Fruit fly (Drosophila melanogaster): ENCODE measurements around the gene tctn.
A peak's percentile ranks its signal among the peaks of the same experiment; 100 is the strongest.

The tctn gene

dm6 chr2L:6084694-6085093 lies 45.8 kb downstream of the tctn start (continued):
- TF ChIP-seq Six4 (GFP tag; optimal IDR thresholded peaks at IDR 0.05) = no peak
- TF ChIP-seq Poxn (GFP tag; IDR thresholded peaks at IDR 0.05) = no peak
- peak; percentile 9 for TF ChIP-seq CG10543 (GFP tag; optimal IDR thresholded peaks at IDR 0.05)
- TF ChIP-seq MTF-1 (GFP tag; optimal IDR thresholded peaks at IDR 0.05; ENCODE audit: borderline replicate concordance) = peak; percentile 38
- no peak for TF ChIP-seq chif (GFP tag; optimal IDR thresholded peaks at IDR 0.05)
- no peak for TF ChIP-seq jumu (GFP tag; optimal IDR thresholded peaks at IDR 0.05)
- no peak for TF ChIP-seq nom (GFP tag; optimal IDR thresholded peaks at IDR 0.05)
- no peak for TF ChIP-seq CG3065 (GFP tag; optimal IDR thresholded peaks at IDR 0.05)
- TF ChIP-seq CG32767 (GFP tag; IDR thresholded peaks at IDR 0.05) = no peak
- TF ChIP-seq Dp (GFP tag; optimal IDR thresholded peaks at IDR 0.05) = no peak
- TF ChIP-seq Stat92E (GFP tag; optimal IDR thresholded peaks at IDR 0.05) = no peak
- TF ChIP-seq sens (GFP tag) = no peak
- peak; percentile 51; the same call in 1 of the 2 replicates for TF ChIP-seq GATAe (GFP tag; conservative IDR thresholded peaks at IDR 0.05)
- no peak for TF ChIP-seq Sry-δ (GFP tag; optimal IDR thresholded peaks at IDR 0.05)
- TF ChIP-seq pfk (GFP tag; optimal IDR thresholded peaks at IDR 0.05) = no peak
- no peak for TF ChIP-seq nmo (GFP tag; optimal IDR thresholded peaks at IDR 0.05)
- no peak for TF ChIP-seq sens-2 (GFP tag; IDR thresholded peaks at IDR 0.05)
- no peak for TF ChIP-seq CG12942 (GFP tag; optimal IDR thresholded peaks at IDR 0.05)
- peak; percentile 53 for TF ChIP-seq sd (tag; optimal IDR thresholded peaks at IDR 0.05)
- TF ChIP-seq Blimp-1 (GFP tag; optimal IDR thresholded peaks at IDR 0.05) = no peak
- peak; percentile 19 for TF ChIP-seq CG18599 (GFP tag; optimal IDR thresholded peaks at IDR 0.05)
- no peak for TF ChIP-seq pita (GFP tag; optimal IDR thresholded peaks at IDR 0.05)

dm6 chr2L:6082936-6083627 lies 47.4 kb downstream of the tctn start:
- TF ChIP-seq CG6791 (GFP tag; IDR thresholded peaks at IDR 0.05; ENCODE audit: partially characterized antibody) (0 out of 3 replicates have a peak, but pooled peaks have one; percentile 13), CG7556 (GFP tag; optimal IDR thresholded peaks at IDR 0.05) (peak; percentile 5), wek (GFP tag; optimal IDR thresholded peaks at IDR 0.05) (peak; percentile 50), ci (GFP tag; IDR thresholded peaks at IDR 0.05) (peak; percentile 31; the same call in 1 of the 3 replicates), CG31388 (GFP tag; optimal IDR thresholded peaks at IDR 0.05) (no peak), gsb-n (tag; optimal IDR thresholded peaks at IDR 0.05) (peak; percentile 1), CG2678 (tag; optimal IDR thresholded peaks at IDR 0.05) (peak; percentile 4), CG3407 (GFP tag; optimal IDR thresholded peaks at IDR 0.05) (no peak), CG18011 (GFP tag; optimal IDR thresholded peaks at IDR 0.05) (peak; percentile 0), jing (GFP tag; optimal IDR thresholded peaks at IDR 0.05) (no peak), CG2116 (GFP tag; optimal IDR thresholded peaks at IDR 0.05) (peak; percentile 18), hb (GFP tag; IDR thresholded peaks at IDR 0.05; ENCODE audit: partially characterized antibody) (no peak), CG11696 (GFP tag; IDR thresholded peaks at IDR 0.05) (no peak), CG17912 (GFP tag; optimal IDR thresholded peaks at IDR 0.05) (peak; percentile 25), cas (GFP tag; IDR thresholded peaks at IDR 0.05) (no peak), sima (GFP tag; optimal IDR thresholded peaks at IDR 0.05) (no peak), CG32767 (GFP tag; IDR thresholded peaks at IDR 0.05) (0 out of 2 replicates have a peak, but pooled peaks have one; percentile 22), Bdp1 (GFP tag; optimal IDR thresholded peaks at IDR 0.05) (peak; percentile 8), corto (GFP tag; optimal IDR thresholded peaks at IDR 0.05) (peak; percentile 58), CG32532 (GFP tag; IDR thresholded peaks at IDR 0.05) (no peak; the same call in 1 of the 2 replicates), CG2875 (GFP tag; optimal IDR thresholded peaks at IDR 0.05) (no peak), Deaf1 (tag; optimal IDR thresholded peaks at IDR 0.05) (peak; percentile 99), CG3163 (GFP tag; optimal IDR thresholded peaks at IDR 0.05) (no peak), Rx (GFP tag; IDR thresholded peaks at IDR 0.05) (no peak), btn (GFP tag; optimal IDR thresholded peaks at IDR 0.05) (no peak), Dek (tag; optimal IDR thresholded peaks at IDR 0.05) (no peak), yki (optimal IDR thresholded peaks at IDR 0.05) (no peak), kah (GFP tag; optimal IDR thresholded peaks at IDR 0.05) (no peak)

Data from whole organism, embryonic.